Fruit fly (Drosophila melanogaster) whole organism: ENCODE results near the gene Ctr1A.

ENCODE experiments used
- CG8478 ChIP-seq: fragments of >200 bp; optimal IDR thresholded peaks from 2 replicates; lab custom pipeline; 2018; ENCODE audit warnings: inconsistent platforms
- Dll ChIP-seq: fragments of >200 bp; optimal IDR thresholded peaks from 2 replicates; lab custom pipeline; 2017
- EcR ChIP-seq, 2 experiments: fragments of >200 bp; optimal IDR thresholded peaks; 2 replicates each; lab custom pipeline; 2017; ENCODE audit warnings: missing biosample characterization in 2 of 2, missing genetic modification characterization in 2 of 2, missing genetic modification reagents in 2 of 2
- pan ChIP-seq: fragments of >200 bp; optimal IDR thresholded peaks from 2 replicates; lab custom pipeline; 2017
- psq ChIP-seq: fragments of >200 bp; optimal IDR thresholded peaks from 2 replicates; lab custom pipeline; 2017
- usp ChIP-seq: fragments of >200 bp; optimal IDR thresholded peaks from 2 replicates; lab custom pipeline; 2017; ENCODE audit warnings: missing biosample characterization, missing genetic modification characterization, mixed read lengths

dm6 chrX:6638123-6638522 is 23.3 kb upstream of the Ctr1A start:
- TF ChIP-seq usp (GFP tag; lab: Kevin White, UChicago) (no peak), pan (lab: Kevin White, UChicago) (no peak), Dll (lab: Kevin White, UChicago) (no peak), CG8478 (no peak), psq (no peak), EcR (GFP tag; optimal IDR thresholded peaks at IDR 0.05; lab: Kevin White, UChicago) (no peak)
